Fruit fly (Drosophila melanogaster) whole organism, prepupa: Measurements from ENCODE around the gene CG5961.

Source experiments
- CG10631 ChIP-seq: fragments of 200-800 bp; sonication (Bioruptor generic); optimal IDR thresholded peaks from 2 replicates; lab custom pipeline; 2016; ENCODE audit warnings: missing biosample characterization, missing genetic modification characterization
- CG10669 ChIP-seq: fragments of 200-800 bp; sonication (Bioruptor generic); optimal IDR thresholded peaks from 3 replicates; lab custom pipeline; 2018; ENCODE audit warnings: missing biosample characterization, mild to moderate bottlenecking, missing genetic modification characterization, moderate library complexity
- CG11762 ChIP-seq: fragments of 200-800 bp; sonication (Bioruptor generic); optimal IDR thresholded peaks from 3 replicates; lab custom pipeline; 2016; ENCODE audit warnings: missing biosample characterization, missing genetic modification characterization; ENCODE audit not compliant: insufficient read depth
- CG11902 ChIP-seq: fragments of 200-800 bp; sonication (Bioruptor generic); optimal IDR thresholded peaks from 3 replicates; lab custom pipeline; 2016; ENCODE audit warnings: missing biosample characterization, missing genetic modification characterization
- CG15336 ChIP-seq: fragments of 200-800 bp; sonication (Bioruptor generic); IDR thresholded peaks from 2 replicates; pipeline ENCODE4 v1.3.6; 2022; ENCODE audit warnings: missing biosample characterization, missing genetic modification characterization
- CG1621 ChIP-seq: fragments of 200-800 bp; sonication (Bioruptor generic); optimal IDR thresholded peaks from 3 replicates; lab custom pipeline; 2018; ENCODE audit warnings: missing biosample characterization, mild to moderate bottlenecking, missing genetic modification characterization
- CG16779 ChIP-seq: fragments of 200-800 bp; sonication (Bioruptor generic); optimal IDR thresholded peaks from 3 replicates; lab custom pipeline; 2017; ENCODE audit warnings: missing biosample characterization, mild to moderate bottlenecking, missing genetic modification characterization
- CG3032 ChIP-seq: fragments of 200-800 bp; optimal IDR thresholded peaks from 2 replicates; lab custom pipeline; 2019; ENCODE audit warnings: missing biosample characterization, mild to moderate bottlenecking, missing genetic modification characterization, moderate library complexity
- CG31627 ChIP-seq: fragments of 200-800 bp; sonication (Bioruptor generic); optimal IDR thresholded peaks from 3 replicates; lab custom pipeline; 2016; ENCODE audit warnings: missing biosample characterization, missing genetic modification characterization
- CG32006 ChIP-seq: fragments of 200-800 bp; sonication (Bioruptor generic); optimal IDR thresholded peaks from 3 replicates; lab custom pipeline; 2017; ENCODE audit warnings: missing biosample characterization, mild to moderate bottlenecking, missing genetic modification characterization
- CG3919 ChIP-seq: fragments of 200-800 bp; sonication (Bioruptor generic); optimal IDR thresholded peaks from 3 replicates; lab custom pipeline; 2016; ENCODE audit warnings: missing biosample characterization, missing genetic modification characterization
- CG6163 ChIP-seq: fragments of 200-800 bp; sonication (Bioruptor generic); IDR thresholded peaks from 3 replicates; pipeline ENCODE4 v1.3.6; 2022; ENCODE audit warnings: missing biosample characterization, missing genetic modification characterization
- CG6276 ChIP-seq: fragments of 200-800 bp; sonication (Bioruptor generic); optimal IDR thresholded peaks from 2 replicates; lab custom pipeline; 2017; ENCODE audit warnings: missing biosample characterization, mild to moderate bottlenecking, missing genetic modification characterization
- CG6792 ChIP-seq: fragments of 200-800 bp; sonication (Bioruptor generic); optimal IDR thresholded peaks from 3 replicates; lab custom pipeline; 2016; ENCODE audit warnings: missing biosample characterization, missing genetic modification characterization
- CG6854 ChIP-seq: fragments of 200-800 bp; sonication (Bioruptor generic); optimal IDR thresholded peaks from 2 replicates; lab custom pipeline; 2017; ENCODE audit warnings: missing biosample characterization, mild to moderate bottlenecking, missing genetic modification characterization
- CG7368 ChIP-seq: fragments of 200-800 bp; sonication (Bioruptor generic); optimal IDR thresholded peaks from 3 replicates; lab custom pipeline; 2016; ENCODE audit warnings: missing biosample characterization, missing genetic modification characterization
- CG8119 ChIP-seq: fragments of 200-800 bp; sonication (Bioruptor generic); IDR thresholded peaks from 3 replicates; pipeline ENCODE4 v1.3.6; 2022; ENCODE audit warnings: missing biosample characterization, missing genetic modification characterization
- CG8319 ChIP-seq: fragments of 200-800 bp; sonication (Bioruptor generic); optimal IDR thresholded peaks from 3 replicates; lab custom pipeline; 2016; ENCODE audit warnings: missing biosample characterization, missing genetic modification characterization
- CG8632 ChIP-seq: fragments of 200-800 bp; sonication (Bioruptor generic); optimal IDR thresholded peaks from 3 replicates; lab custom pipeline; 2016; ENCODE audit warnings: missing biosample characterization, missing genetic modification characterization
- CG9139 ChIP-seq: fragments of 200-800 bp; sonication (Bioruptor generic); optimal IDR thresholded peaks from 3 replicates; lab custom pipeline; 2017; ENCODE audit warnings: missing biosample characterization, mild to moderate bottlenecking, missing genetic modification characterization
- Eip75B ChIP-seq: fragments of 200-800 bp; sonication (Bioruptor generic); optimal IDR thresholded peaks from 3 replicates; lab custom pipeline; 2016; ENCODE audit warnings: missing biosample characterization, missing genetic modification characterization
- Eip78C ChIP-seq: fragments of 200-800 bp; sonication (Bioruptor generic); peaks from one replicate; lab custom pipeline; 2016; ENCODE audit warnings: missing biosample characterization, missing genetic modification characterization
- Eip93F ChIP-seq: fragments of 200-800 bp; sonication (Bioruptor generic); optimal IDR thresholded peaks from 2 replicates; lab custom pipeline; 2016; ENCODE audit warnings: missing biosample characterization, mild to moderate bottlenecking, missing genetic modification characterization
- Ets21C ChIP-seq: fragments of 200-800 bp; sonication (Bioruptor generic); optimal IDR thresholded peaks from 3 replicates; lab custom pipeline; 2016; ENCODE audit warnings: missing biosample characterization, missing genetic modification characterization
- Ets96B ChIP-seq: fragments of 200-800 bp; optimal IDR thresholded peaks from 2 replicates; lab custom pipeline; 2019; ENCODE audit warnings: missing biosample characterization, mild to moderate bottlenecking, missing genetic modification characterization, moderate library complexity
- Gug ChIP-seq: fragments of 200-800 bp; sonication (Bioruptor generic); IDR thresholded peaks from 2 replicates; pipeline ENCODE4 v1.3.6; 2022; ENCODE audit warnings: missing biosample characterization, missing genetic modification characterization
- Hr39 ChIP-seq: fragments of 200-800 bp; sonication (Bioruptor generic); optimal IDR thresholded peaks from 2 replicates; lab custom pipeline; 2016; ENCODE audit warnings: missing biosample characterization, missing genetic modification characterization
- OdsH ChIP-seq: fragments of 200-800 bp; sonication (Bioruptor generic); optimal IDR thresholded peaks from 3 replicates; lab custom pipeline; 2016; ENCODE audit warnings: missing biosample characterization, missing genetic modification characterization
- Smox ChIP-seq: fragments of 200-800 bp; sonication (Bioruptor generic); optimal IDR thresholded peaks from 3 replicates; lab custom pipeline; 2016; ENCODE audit warnings: missing biosample characterization, missing genetic modification characterization
- Sox102F ChIP-seq: fragments of 200-800 bp; sonication (Bioruptor generic); optimal IDR thresholded peaks from 2 replicates; lab custom pipeline; 2016; ENCODE audit warnings: missing biosample characterization, mild to moderate bottlenecking, missing genetic modification characterization
- Sox14 ChIP-seq: fragments of 200-800 bp; sonication (Bioruptor generic); optimal IDR thresholded peaks from 3 replicates; lab custom pipeline; 2016; ENCODE audit warnings: missing biosample characterization, missing genetic modification characterization
- Sox15 ChIP-seq: fragments of 200-800 bp; sonication (Bioruptor generic); optimal IDR thresholded peaks from 3 replicates; lab custom pipeline; 2016; ENCODE audit warnings: missing biosample characterization, missing genetic modification characterization
- achi ChIP-seq: fragments of 200-800 bp; sonication (Bioruptor generic); optimal IDR thresholded peaks from 3 replicates; lab custom pipeline; 2016; ENCODE audit warnings: missing biosample characterization, missing genetic modification characterization
- cyc ChIP-seq: fragments of 200-800 bp; sonication (Bioruptor generic); optimal IDR thresholded peaks from 3 replicates; lab custom pipeline; 2016; ENCODE audit warnings: missing biosample characterization, missing genetic modification characterization
- dac ChIP-seq: fragments of 200-800 bp; sonication (Bioruptor generic); optimal IDR thresholded peaks from 2 replicates; lab custom pipeline; 2017; ENCODE audit warnings: missing biosample characterization, mild to moderate bottlenecking, missing genetic modification characterization
- esn ChIP-seq: fragments of 200-800 bp; sonication (Bioruptor generic); optimal IDR thresholded peaks from 2 replicates; lab custom pipeline; 2016; ENCODE audit warnings: missing biosample characterization, mild to moderate bottlenecking, missing genetic modification characterization, moderate library complexity
- lz ChIP-seq: fragments of 200-800 bp; sonication (Bioruptor generic); optimal IDR thresholded peaks from 3 replicates; lab custom pipeline; 2016; ENCODE audit warnings: missing biosample characterization, missing genetic modification characterization
- net ChIP-seq: fragments of 200-800 bp; sonication (Bioruptor generic); optimal IDR thresholded peaks from 3 replicates; lab custom pipeline; 2016; ENCODE audit warnings: missing biosample characterization, missing genetic modification characterization
- pdm3 ChIP-seq: fragments of 200-800 bp; sonication (Bioruptor generic); optimal IDR thresholded peaks from 3 replicates; lab custom pipeline; 2016; ENCODE audit warnings: missing biosample characterization, missing genetic modification characterization
- spab ChIP-seq: fragments of 200-800 bp; sonication (Bioruptor generic); optimal IDR thresholded peaks from 2 replicates; lab custom pipeline; 2017; ENCODE audit warnings: missing biosample characterization, mild to moderate bottlenecking, missing genetic modification characterization, missing genetic modification reagents
- ss ChIP-seq, 2 experiments: fragments of 200-800 bp; sonication (Bioruptor generic); optimal IDR thresholded peaks; 2 replicates in 1 of 2; 3 replicates in 1 of 2; lab custom pipeline; 2017 to 2018; ENCODE audit warnings: mild to moderate bottlenecking in 2 of 2, missing biosample characterization in 2 of 2, missing genetic modification characterization in 2 of 2, moderate library complexity in 1 of 2
- svp ChIP-seq: fragments of 200-800 bp; sonication (Bioruptor generic); peaks from one replicate; lab custom pipeline; 2016; ENCODE audit warnings: missing biosample characterization, missing genetic modification characterization
- vri ChIP-seq: fragments of 200-800 bp; sonication (Bioruptor generic); optimal IDR thresholded peaks from 3 replicates; lab custom pipeline; 2016; ENCODE audit warnings: missing biosample characterization, mild to moderate bottlenecking, missing genetic modification characterization

The CG5961 gene

dm6 chr3R:12450713-12451259 lies 9.3 kb downstream of the CG5961 start:
- TF ChIP-seq Eip93F (peak; percentile 47), Ets21C (GFP tag; lab: Kevin White, UChicago) (no peak), vri (GFP tag; lab: Kevin White, UChicago) (peak; percentile 81), Eip78C (GFP tag; lab: Kevin White, UChicago) (peak; percentile 37)

- TF ChIP-seq esn (GFP tag; lab: Kevin White, UChicago) (no peak), CG8319 (GFP tag; lab: Kevin White, UChicago) (no peak), CG6792 (GFP tag; lab: Kevin White, UChicago) (no peak), dac (GFP tag; lab: Kevin White, UChicago) (no peak), Sox14 (GFP tag; lab: Kevin White, UChicago) (peak; percentile 21), ss (GFP tag; optimal IDR thresholded peaks at IDR 0.05; lab: Kevin White, UChicago) (peak in 1 of 2 experiments; percentile 44), CG32006 (no peak), CG11762 (GFP tag; lab: Kevin White, UChicago) (no peak), Sox102F (GFP tag; lab: Kevin White, UChicago) (no peak), spab (GFP tag; lab: Kevin White, UChicago) (peak; percentile 1), CG8119 (no peak), CG3032 (tag; lab: Kevin White, UChicago) (no peak), svp (GFP tag; lab: Kevin White, UChicago) (peak; percentile 94), net (GFP tag; lab: Kevin White, UChicago) (peak; percentile 8), CG8632 (no peak), vri (GFP tag; lab: Kevin White, UChicago) (no peak), CG31627 (GFP tag; lab: Kevin White, UChicago) (no peak), CG9139 (GFP tag; lab: Kevin White, UChicago) (peak; percentile 6), cyc (GFP tag; lab: Kevin White, UChicago) (no peak), CG7368 (GFP tag; lab: Kevin White, UChicago) (no peak), achi (no peak), CG10631 (GFP tag; lab: Kevin White, UChicago) (no peak), CG6854 (GFP tag; lab: Kevin White, UChicago) (peak; percentile 2), OdsH (no peak), Ets96B (tag; lab: Kevin White, UChicago) (no peak), CG15336 (no peak), CG6163 (no peak), Sox15 (GFP tag; lab: Kevin White, UChicago) (no peak), CG3919 (GFP tag; lab: Kevin White, UChicago) (peak; percentile 21), Eip78C (GFP tag; lab: Kevin White, UChicago) (peak; percentile 52), Eip93F (no peak), Smox (GFP tag; lab: Kevin White, UChicago) (no peak), CG10669 (GFP tag; lab: Kevin White, UChicago) (peak; percentile 20)
Observed at dm6 chr3R:12449617-12450242, 10.4 kb downstream of the CG5961 start.

- peak; percentile 100 for TF ChIP-seq net (GFP tag; lab: Kevin White, UChicago)
- TF ChIP-seq svp (GFP tag; lab: Kevin White, UChicago) = peak; percentile 100
- TF ChIP-seq CG8632 = peak; percentile 100
- peak; percentile 99 for TF ChIP-seq achi
- peak; percentile 100 for TF ChIP-seq CG8119
- peak; percentile 100 for TF ChIP-seq lz (GFP tag; lab: Kevin White, UChicago)
- peak; percentile 99 for TF ChIP-seq Ets21C (GFP tag; lab: Kevin White, UChicago)
- TF ChIP-seq esn (GFP tag; lab: Kevin White, UChicago) = peak; percentile 100
- TF ChIP-seq CG11762 (GFP tag; lab: Kevin White, UChicago) = peak; percentile 100
- peak; percentile 100 for TF ChIP-seq CG3032 (tag; lab: Kevin White, UChicago)
- peak; percentile 100 for TF ChIP-seq Eip75B (GFP tag; lab: Kevin White, UChicago)
- peak; percentile 100 for TF ChIP-seq CG31627 (GFP tag; lab: Kevin White, UChicago)
- TF ChIP-seq CG10669 (GFP tag; lab: Kevin White, UChicago) = peak; percentile 100
- peak; percentile 99 for TF ChIP-seq CG16779 (tag; lab: Kevin White, UChicago)
- peak; percentile 100 for TF ChIP-seq Gug
- TF ChIP-seq vri (GFP tag; lab: Kevin White, UChicago) = peak; percentile 100
- peak; percentile 100 for TF ChIP-seq CG6854 (GFP tag; lab: Kevin White, UChicago)
- peak; percentile 100 for TF ChIP-seq CG6792 (GFP tag; lab: Kevin White, UChicago)
- TF ChIP-seq CG6276 (GFP tag; lab: Kevin White, UChicago) = peak; percentile 100
- peak; percentile 100 for TF ChIP-seq CG7368 (GFP tag; lab: Kevin White, UChicago)
- TF ChIP-seq pdm3 (GFP tag; lab: Kevin White, UChicago) = peak; percentile 100
- peak; percentile 100 for TF ChIP-seq CG1621
- TF ChIP-seq Ets96B (tag; lab: Kevin White, UChicago) = peak; percentile 100
- peak; percentile 100 for TF ChIP-seq Eip78C (GFP tag; lab: Kevin White, UChicago)
- TF ChIP-seq dac (GFP tag; lab: Kevin White, UChicago) = peak; percentile 100
- TF ChIP-seq CG10631 (GFP tag; lab: Kevin White, UChicago) = peak; percentile 100
- TF ChIP-seq Hr39 (GFP tag; lab: Kevin White, UChicago) = peak; percentile 100
- peak; percentile 99 for TF ChIP-seq CG8319 (GFP tag; lab: Kevin White, UChicago)
- TF ChIP-seq CG11902 (GFP tag; lab: Kevin White, UChicago) = peak; percentile 99
- peak; percentile 100 for TF ChIP-seq OdsH
- TF ChIP-seq CG32006 = peak; percentile 100
Observed at dm6 chr3R:12448889-12449314, 11.2 kb downstream of the CG5961 start, which contains the start of gene CG18549. Gene CG18549 (plus strand): TSS chr3R:12449296.
